Worm (Caenorhabditis elegans) whole organism, L1 larva: ENCODE measurements around the gene abu-7.

Experiments used
- dpl-1 ChIP-seq, 3 experiments: fragments of 150-350 bp in 2 of 3; sonication (generic microtip) in 1 of 3; optimal IDR thresholded peaks; 2 replicates each; lab custom pipeline; 2014 to 2017; ENCODE audit warnings: missing biosample characterization in 3 of 3, missing genetic modification characterization in 3 of 3, missing genetic modification reagents in 3 of 3
- fkh-10 ChIP-seq: sonication (generic microtip); optimal IDR thresholded peaks from 2 replicates; lab custom pipeline; 2017; ENCODE audit warnings: missing biosample characterization, missing genetic modification reagents, missing genetic modification characterization
- jun-1 ChIP-seq: fragments of 150-350 bp; optimal IDR thresholded peaks from 2 replicates; lab custom pipeline; 2014; ENCODE audit warnings: missing biosample characterization, missing genetic modification reagents, missing genetic modification characterization
- nhr-12 ChIP-seq: sonication (generic microtip); optimal IDR thresholded peaks from 2 replicates; lab custom pipeline; 2017; ENCODE audit warnings: missing biosample characterization, missing genetic modification characterization
- nhr-237 ChIP-seq: fragments of 150-350 bp; optimal IDR thresholded peaks from 2 replicates; lab custom pipeline; 2014; ENCODE audit warnings: missing biosample characterization, missing genetic modification characterization

ce11 chrV:5194508-5194907, 29.9 kb upstream of the abu-7 start, which contains the start of gene abu-8:
- TF ChIP-seq jun-1 (tag; lab: Kevin White, UChicago) (no peak), dpl-1 (GFP tag; optimal IDR thresholded peaks at IDR 0.05; lab: Kevin White, UChicago) (no peak), nhr-237 (no peak), nhr-12 (no peak), fkh-10 (GFP tag; lab: Kevin White, UChicago) (no peak)
